Worm (Caenorhabditis elegans): ENCODE results near the gene K06A9.1.

- TF ChIP-seq eyg-1 (tag; optimal IDR thresholded peaks at IDR 0.05) = no peak
- TF ChIP-seq ama-1 (optimal IDR thresholded peaks at IDR 0.05) = no peak
- TF ChIP-seq syd-9 (tag; optimal IDR thresholded peaks at IDR 0.05) = no peak
- TF ChIP-seq nhr-11 (tag; optimal IDR thresholded peaks at IDR 0.05) = no peak
- no peak for TF ChIP-seq T23F11.4 (GFP tag; optimal IDR thresholded peaks at IDR 0.05)
- TF ChIP-seq fkh-10 (GFP tag; optimal IDR thresholded peaks at IDR 0.05) = no peak
- no peak for TF ChIP-seq K09A11.1 (tag; optimal IDR thresholded peaks at IDR 0.05; ENCODE audit: insufficient read depth)
- no peak for TF ChIP-seq nfya-1 (tag; optimal IDR thresholded peaks at IDR 0.05)
- TF ChIP-seq C08G9.2 (tag; optimal IDR thresholded peaks at IDR 0.05) = no peak
- no peak for TF ChIP-seq tbx-2 (tag; optimal IDR thresholded peaks at IDR 0.05)
- TF ChIP-seq C38D4.7 (GFP tag; optimal IDR thresholded peaks at IDR 0.05) = no peak
- no peak for TF ChIP-seq sdc-2 (tag; optimal IDR thresholded peaks at IDR 0.05)
- no peak for TF ChIP-seq dve-1 (tag; optimal IDR thresholded peaks at IDR 0.05)
- TF ChIP-seq elt-2 (tag; optimal IDR thresholded peaks at IDR 0.05) = no peak
Measured at ce11 chrX:1589962-1590361, 42.7 kb downstream of the K06A9.1 start.
